Worm (Caenorhabditis elegans) whole organism, late embryonic: Measurements from ENCODE around the gene dars-2.

Source experiments
- C08G9.2 ChIP-seq: sonication (generic microtip); optimal IDR thresholded peaks from 2 replicates; lab custom pipeline; 2016; ENCODE audit warnings: mild to moderate bottlenecking, missing genetic modification characterization, moderate library complexity, missing compliant biosample characterization
- ama-1 ChIP-seq: fragments of 150-350 bp; optimal IDR thresholded peaks from 2 replicates; lab custom pipeline; 2014
- ceh-9 ChIP-seq: sonication (generic microtip); optimal IDR thresholded peaks from 2 replicates; lab custom pipeline; 2016; ENCODE audit warnings: mild to moderate bottlenecking, missing genetic modification characterization, inconsistent platforms, missing compliant biosample characterization
- elt-2 ChIP-seq: sonication (generic microtip); optimal IDR thresholded peaks from 2 replicates; lab custom pipeline; 2016; ENCODE audit warnings: missing genetic modification reagents, missing genetic modification characterization, missing compliant biosample characterization
- ets-4 ChIP-seq: sonication (generic microtip); optimal IDR thresholded peaks from 2 replicates; lab custom pipeline; 2016; ENCODE audit warnings: missing genetic modification characterization, missing compliant biosample characterization
- hlh-15 ChIP-seq: sonication (generic microtip); optimal IDR thresholded peaks from 2 replicates; lab custom pipeline; 2016; ENCODE audit warnings: missing genetic modification characterization, missing compliant biosample characterization
- madf-2 ChIP-seq: sonication (generic microtip); optimal IDR thresholded peaks from 2 replicates; lab custom pipeline; 2017; ENCODE audit warnings: missing genetic modification characterization, missing compliant biosample characterization
- nhr-11 ChIP-seq: fragments of 150-350 bp; optimal IDR thresholded peaks from 2 replicates; lab custom pipeline; 2014; ENCODE audit warnings: missing biosample characterization, missing genetic modification characterization
- pax-1 ChIP-seq: fragments of 150-350 bp; optimal IDR thresholded peaks from 2 replicates; lab custom pipeline; 2014; ENCODE audit warnings: missing biosample characterization, missing genetic modification characterization
- tbx-7 ChIP-seq: sonication (generic microtip); optimal IDR thresholded peaks from 2 replicates; lab custom pipeline; 2016; ENCODE audit warnings: missing genotype, missing genetic modification characterization, missing compliant biosample characterization

- TF ChIP-seq nhr-11 (tag; lab: Kevin White, UChicago) (no peak), ama-1 (no peak), ets-4 (tag; lab: Kevin White, UChicago) (no peak), tbx-7 (tag; lab: Kevin White, UChicago) (no peak), madf-2 (tag; lab: Kevin White, UChicago) (no peak), ceh-9 (tag; lab: Kevin White, UChicago) (no peak), C08G9.2 (no peak), hlh-15 (tag; lab: Kevin White, UChicago) (no peak), elt-2 (tag; lab: Kevin White, UChicago) (no peak), pax-1 (tag; lab: Kevin White, UChicago) (no peak)
Measured at ce11 chrV:12082932-12083331, 34.4 kb downstream of the dars-2 start, which contains the start of gene R07B7.10.
